Fruit fly (Drosophila melanogaster) whole organism, embryonic: ENCODE data around the gene Sbf.
A peak's percentile ranks its signal among the peaks of the same experiment; 100 is the strongest.

Experiments used
- CG10431 ChIP-seq: fragments of 200-800 bp; sonication (Bioruptor generic); optimal IDR thresholded peaks from 3 replicates; lab custom pipeline; 2018; ENCODE audit warnings: missing biosample characterization, mild to moderate bottlenecking, missing genetic modification characterization
- CG2116 ChIP-seq: fragments of 200-800 bp; sonication (Bioruptor generic); optimal IDR thresholded peaks from 3 replicates; lab custom pipeline; 2018; ENCODE audit warnings: missing biosample characterization, mild to moderate bottlenecking, missing genetic modification characterization
- ac ChIP-seq: fragments of 200-800 bp; sonication (Bioruptor generic); optimal IDR thresholded peaks from 3 replicates; lab custom pipeline; 2017; ENCODE audit warnings: missing biosample characterization, mild to moderate bottlenecking, missing genetic modification characterization
- schlank ChIP-seq: fragments of 200-800 bp; sonication (Bioruptor generic); optimal IDR thresholded peaks from 2 replicates; lab custom pipeline; 2018; ENCODE audit warnings: missing biosample characterization, mild to moderate bottlenecking, missing genetic modification characterization
- sug ChIP-seq: fragments of 200-800 bp; optimal IDR thresholded peaks from 2 replicates; lab custom pipeline; 2019; ENCODE audit warnings: missing biosample characterization, mild to moderate bottlenecking, missing genetic modification characterization, moderate library complexity

dm6 chr3R:11809620-11810019, 12.9 kb upstream of the Sbf start:
- TF ChIP-seq CG2116 (GFP tag; lab: Kevin White, UChicago) (peak; percentile 3), ac (no peak), schlank (tag; lab: Kevin White, UChicago) (no peak), CG10431 (GFP tag; lab: Kevin White, UChicago) (peak; percentile 64), sug (peak; percentile 71)
